Worm (Caenorhabditis elegans) whole organism, L3 larva: ENCODE data around the gene F35F11.2.

Source experiments
- ZK546.5 ChIP-seq: sonication (generic microtip); optimal IDR thresholded peaks from 2 replicates; lab custom pipeline; 2017; ENCODE audit warnings: missing biosample characterization, missing genetic modification characterization
- aly-2 ChIP-seq: fragments of 150-350 bp; optimal IDR thresholded peaks from 2 replicates; lab custom pipeline; 2014; ENCODE audit warnings: missing biosample characterization, missing genetic modification characterization
- ceh-16 ChIP-seq: sonication (generic microtip); optimal IDR thresholded peaks from 2 replicates; lab custom pipeline; 2017; ENCODE audit warnings: missing biosample characterization, missing genetic modification characterization
- ceh-9 ChIP-seq: sonication (generic microtip); optimal IDR thresholded peaks from 2 replicates; lab custom pipeline; 2018; ENCODE audit warnings: missing biosample characterization, missing genetic modification characterization
- egl-5 ChIP-seq: fragments of 150-350 bp; optimal IDR thresholded peaks from 2 replicates; lab custom pipeline; 2017; ENCODE audit warnings: missing biosample characterization, missing genetic modification reagents, missing genetic modification characterization, inconsistent platforms
- elt-1 ChIP-seq: fragments of 150-350 bp; optimal IDR thresholded peaks from 2 replicates; lab custom pipeline; 2014; ENCODE audit warnings: missing biosample characterization, missing genetic modification characterization
- eor-1 ChIP-seq, 2 experiments: fragments of 150-350 bp; optimal IDR thresholded peaks; 2 replicates each; lab custom pipeline; 2014 to 2018; ENCODE audit warnings: missing biosample characterization in 2 of 2, missing genetic modification characterization in 2 of 2
- fkh-10 ChIP-seq: sonication (generic microtip); optimal IDR thresholded peaks from 2 replicates; lab custom pipeline; 2017; ENCODE audit warnings: missing biosample characterization, missing genetic modification reagents, missing genetic modification characterization
- fkh-2 ChIP-seq: fragments of 150-350 bp; optimal IDR thresholded peaks from 2 replicates; lab custom pipeline; 2014; ENCODE audit warnings: missing biosample characterization, missing genetic modification reagents, missing genetic modification characterization
- fos-1 ChIP-seq: fragments of 150-350 bp; optimal IDR thresholded peaks from 2 replicates; lab custom pipeline; 2014; ENCODE audit warnings: missing biosample characterization, missing genetic modification characterization
- hmg-11 ChIP-seq: sonication (generic microtip); optimal IDR thresholded peaks from 2 replicates; lab custom pipeline; 2016; ENCODE audit warnings: missing genetic modification characterization, missing compliant biosample characterization
- jun-1 ChIP-seq: fragments of 150-350 bp; optimal IDR thresholded peaks from 2 replicates; lab custom pipeline; 2014; ENCODE audit warnings: missing biosample characterization, missing genetic modification reagents, missing genetic modification characterization
- lsy-12 ChIP-seq: sonication (generic microtip); optimal IDR thresholded peaks from 2 replicates; lab custom pipeline; 2016; ENCODE audit warnings: mild to moderate bottlenecking, missing genetic modification characterization, missing compliant biosample characterization
- mdl-1 ChIP-seq: fragments of 150-350 bp; optimal IDR thresholded peaks from 2 replicates; lab custom pipeline; 2014; ENCODE audit warnings: missing biosample characterization, missing genetic modification characterization
- nhr-12 ChIP-seq: fragments of 150-350 bp; optimal IDR thresholded peaks from 2 replicates; lab custom pipeline; 2014; ENCODE audit warnings: missing biosample characterization, missing genetic modification characterization
- nhr-23 ChIP-seq: fragments of 150-350 bp; optimal IDR thresholded peaks from 2 replicates; lab custom pipeline; 2014; ENCODE audit warnings: missing biosample characterization, missing genetic modification reagents, missing genetic modification characterization
- nhr-25 ChIP-seq: sonication (generic microtip); optimal IDR thresholded peaks from 2 replicates; lab custom pipeline; 2017; ENCODE audit warnings: missing biosample characterization, missing genetic modification characterization
- nhr-28 ChIP-seq: fragments of 150-350 bp; optimal IDR thresholded peaks from 2 replicates; lab custom pipeline; 2014; ENCODE audit warnings: missing biosample characterization, missing genetic modification characterization
- nhr-43 ChIP-seq: sonication (generic microtip); optimal IDR thresholded peaks from 2 replicates; lab custom pipeline; 2016; ENCODE audit warnings: mild to moderate bottlenecking, missing genetic modification characterization, missing compliant biosample characterization; ENCODE audit not compliant: poor library complexity, severe bottlenecking
- nhr-67 ChIP-seq: fragments of 150-350 bp; optimal IDR thresholded peaks from 2 replicates; lab custom pipeline; 2014; ENCODE audit warnings: missing biosample characterization, missing genetic modification characterization
- nhr-76 ChIP-seq: fragments of 150-350 bp; sonication (generic microtip); optimal IDR thresholded peaks from 5 replicates; lab custom pipeline; 2014; ENCODE audit warnings: missing biosample characterization, missing genetic modification characterization
- nhr-77 ChIP-seq: fragments of 150-350 bp; optimal IDR thresholded peaks from 2 replicates; lab custom pipeline; 2014; ENCODE audit warnings: missing biosample characterization, missing genetic modification characterization
- pha-4 ChIP-seq: fragments of 150-350 bp; optimal IDR thresholded peaks from 2 replicates; lab custom pipeline; 2014; ENCODE audit warnings: missing biosample characterization, missing genetic modification reagents, missing genetic modification characterization
- pqm-1 ChIP-seq: fragments of 150-350 bp; optimal IDR thresholded peaks from 2 replicates; lab custom pipeline; 2017; ENCODE audit warnings: missing biosample characterization, missing genetic modification characterization, inconsistent platforms
- sea-2 ChIP-seq: fragments of 150-350 bp; sonication (generic microtip); optimal IDR thresholded peaks from 4 replicates; lab custom pipeline; 2014; ENCODE audit warnings: missing biosample characterization, missing genetic modification reagents, missing genetic modification characterization
- skn-1 ChIP-seq: fragments of 150-350 bp; optimal IDR thresholded peaks from 2 replicates; lab custom pipeline; 2014; ENCODE audit warnings: missing biosample characterization, missing genetic modification characterization
- snpc-4 ChIP-seq: fragments of 150-350 bp; optimal IDR thresholded peaks from 2 replicates; lab custom pipeline; 2014; ENCODE audit warnings: missing biosample characterization, missing genetic modification characterization
- tbx-2 ChIP-seq: sonication (generic microtip); optimal IDR thresholded peaks from 2 replicates; lab custom pipeline; 2016; ENCODE audit warnings: mild to moderate bottlenecking, missing genetic modification characterization, missing compliant biosample characterization
- unc-39 ChIP-seq: sonication (generic microtip); optimal IDR thresholded peaks from 4 replicates; lab custom pipeline; 2017; ENCODE audit warnings: missing biosample characterization, missing genetic modification characterization
- unc-62 ChIP-seq: fragments of 150-350 bp; sonication (generic microtip); optimal IDR thresholded peaks from 4 replicates; lab custom pipeline; 2014; ENCODE audit warnings: missing biosample characterization, missing genetic modification reagents, missing genetic modification characterization
- zag-1 ChIP-seq: fragments of 150-350 bp; optimal IDR thresholded peaks from 2 replicates; lab custom pipeline; 2014; ENCODE audit warnings: missing biosample characterization, missing genetic modification characterization

The F35F11.2 gene

ce11 chrIV:3999662-4000061 is 40.4 kb upstream of the F35F11.2 start:
- TF ChIP-seq elt-1 (tag; lab: Kevin White, UChicago) (no peak), pqm-1 (tag; lab: Kevin White, UChicago) (no peak)

- TF ChIP-seq elt-1 (tag; lab: Kevin White, UChicago) (no peak), aly-2 (tag; lab: Kevin White, UChicago) (no peak), hmg-11 (tag; lab: Kevin White, UChicago) (no peak), snpc-4 (no peak), sea-2 (GFP tag; lab: Kevin White, UChicago) (no peak), fkh-10 (no peak), ZK546.5 (tag; lab: Kevin White, UChicago) (no peak), tbx-2 (tag; lab: Kevin White, UChicago) (no peak), nhr-25 (tag; lab: Kevin White, UChicago) (no peak), pqm-1 (tag; lab: Kevin White, UChicago) (no peak), lsy-12 (tag; lab: Kevin White, UChicago) (no peak), fkh-2 (no peak), ceh-9 (tag; lab: Kevin White, UChicago) (no peak), eor-1 (tag; optimal IDR thresholded peaks at IDR 0.05; lab: Kevin White, UChicago) (no peak), mdl-1 (no peak), nhr-28 (tag; lab: Kevin White, UChicago) (no peak), skn-1 (tag; lab: Kevin White, UChicago) (no peak), nhr-77 (no peak), fos-1 (tag; lab: Kevin White, UChicago) (no peak), nhr-12 (tag; lab: Kevin White, UChicago) (no peak)
- TF ChIP-seq, all 47 proteins: peak for 0
Observed at ce11 chrIV:4004221-4004620, 35.9 kb upstream of the F35F11.2 start.

- TF ChIP-seq nhr-77 (no peak), ceh-16 (tag; lab: Kevin White, UChicago) (no peak), fkh-10 (peak; percentile 61), snpc-4 (no peak)
Observed at ce11 chrIV:4005166-4005565, 34.9 kb upstream of the F35F11.2 start.

ce11 chrIV:4007697-4008096 is 32.4 kb upstream of the F35F11.2 start, which contains the start of gene W02C12.2:
Gene W02C12.2, minus strand, starts transcription at chrIV:4007973.
- no peak for TF ChIP-seq unc-39 (tag; lab: Kevin White, UChicago)
- no peak for TF ChIP-seq jun-1 (tag; lab: Kevin White, UChicago)
- no peak for TF ChIP-seq snpc-4
- no peak for TF ChIP-seq nhr-67 (tag; lab: Kevin White, UChicago)
- no peak for TF ChIP-seq nhr-23 (tag; lab: Kevin White, UChicago)
- TF ChIP-seq nhr-25 (tag; lab: Kevin White, UChicago), result no peak
- TF ChIP-seq zag-1 (tag; lab: Kevin White, UChicago), result no peak
- TF ChIP-seq nhr-43 (tag; lab: Kevin White, UChicago), result no peak
- no peak for TF ChIP-seq fos-1 (tag; lab: Kevin White, UChicago)
- TF ChIP-seq nhr-76 (tag; lab: Kevin White, UChicago), result no peak

ce11 chrIV:4008440-4008839 is 31.6 kb upstream of the F35F11.2 start:
- TF ChIP-seq unc-62 (GFP tag; lab: Kevin White, UChicago), result no peak

- no peak for TF ChIP-seq hmg-11 (tag; lab: Kevin White, UChicago)
- no peak for TF ChIP-seq snpc-4
- TF ChIP-seq ceh-9 (tag; lab: Kevin White, UChicago), result no peak
- no peak for TF ChIP-seq skn-1 (tag; lab: Kevin White, UChicago)
- no peak for TF ChIP-seq pha-4 (tag; lab: Kevin White, UChicago)
- TF ChIP-seq mdl-1, result no peak
- TF ChIP-seq nhr-77, result no peak
- TF ChIP-seq egl-5 (tag; lab: Kevin White, UChicago), result no peak
- no peak for TF ChIP-seq nhr-43 (tag; lab: Kevin White, UChicago)
Observed at ce11 chrIV:4009923-4010322, 30.2 kb upstream of the F35F11.2 start.
